Fruit fly (Drosophila melanogaster): ENCODE results near the gene Gr22f.

The Gr22f gene

DNA sequence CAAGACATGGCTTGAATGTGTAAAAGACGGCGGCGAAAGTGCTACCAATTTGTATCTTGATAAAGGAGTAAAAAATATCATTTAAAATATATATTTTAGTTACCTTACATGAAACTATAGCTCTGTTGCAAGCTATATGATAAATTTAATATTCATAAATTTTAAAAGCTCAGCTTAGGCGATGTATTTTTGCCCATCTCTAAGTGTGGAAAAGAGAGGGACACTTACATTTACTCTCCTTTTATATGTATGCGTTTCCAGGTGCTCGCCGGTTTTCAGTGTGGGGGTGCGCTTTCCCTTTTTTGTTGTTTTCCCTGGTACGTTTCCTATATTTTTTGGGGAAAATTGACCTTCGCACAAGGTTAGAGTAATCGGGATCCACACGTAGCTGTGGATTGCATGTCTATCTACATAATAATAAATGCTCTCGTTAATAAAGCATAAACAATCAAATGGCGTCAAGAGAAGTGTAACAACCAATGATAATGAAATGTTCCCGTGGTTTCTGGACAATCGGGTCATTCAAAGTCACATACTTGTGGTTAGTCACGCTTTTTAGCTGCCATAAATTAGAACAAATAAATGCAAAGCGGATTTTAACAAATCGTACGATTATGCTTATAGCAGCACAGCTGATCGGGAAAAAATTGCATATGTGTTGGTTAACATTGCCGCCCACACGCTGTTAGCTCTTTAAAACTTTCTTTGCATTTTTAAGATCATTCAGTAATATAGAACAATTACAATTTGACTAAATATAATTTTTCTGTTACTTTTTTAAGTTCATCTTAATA is 28.2 kb downstream of the Gr22f start (continued):
- peak; percentile 54 for TF ChIP-seq Myb (GFP tag; optimal IDR thresholded peaks at IDR 0.05)
- no peak for TF ChIP-seq gfzf (GFP tag; optimal IDR thresholded peaks at IDR 0.05)
- TF ChIP-seq ro (GFP tag; IDR thresholded peaks at IDR 0.05) = peak; percentile 91
- TF ChIP-seq CG9215 (GFP tag; IDR thresholded peaks at IDR 0.05) = peak; percentile 97
- peak; percentile 69; the same call in 2 of the 3 replicates for TF ChIP-seq CG2199 (GFP tag; IDR thresholded peaks at IDR 0.05)
- peak; percentile 89 for TF ChIP-seq Dip3 (GFP tag; optimal IDR thresholded peaks at IDR 0.05)
- TF ChIP-seq HHEX (GFP tag; optimal IDR thresholded peaks at IDR 0.05) = peak; percentile 96
- TF ChIP-seq CG12391 (tag; optimal IDR thresholded peaks at IDR 0.05) = peak; percentile 98
- peak; percentile 78 for TF ChIP-seq CG7928 (GFP tag; optimal IDR thresholded peaks at IDR 0.05)
- peak; percentile 98 for TF ChIP-seq CG15601 (tag; optimal IDR thresholded peaks at IDR 0.05)
- TF ChIP-seq crol (GFP tag; IDR thresholded peaks at IDR 0.05) = no peak; the same call in none of the 2 replicates
- peak; percentile 98 for TF ChIP-seq vvl (GFP tag; IDR thresholded peaks at IDR 0.05)
- TF ChIP-seq Med (GFP tag) = peak; percentile 97
- TF ChIP-seq CG8944 (GFP tag; optimal IDR thresholded peaks at IDR 0.05) = peak; percentile 64
- TF ChIP-seq sc (optimal IDR thresholded peaks at IDR 0.05) = no peak
- peak; percentile 96 for TF ChIP-seq sc (GFP tag; optimal IDR thresholded peaks at IDR 0.05)
- TF ChIP-seq CG30431 (GFP tag; optimal IDR thresholded peaks at IDR 0.05) = peak; percentile 94
- peak; percentile 98 for TF ChIP-seq sob (GFP tag; IDR thresholded peaks at IDR 0.05)
- peak; percentile 93 for TF ChIP-seq CG10654 (GFP tag; optimal IDR thresholded peaks at IDR 0.05)
- peak; percentile 97 for TF ChIP-seq lilli (GFP tag; optimal IDR thresholded peaks at IDR 0.05)
- TF ChIP-seq fd102C (GFP tag; optimal IDR thresholded peaks at IDR 0.05) = peak; percentile 67
- TF ChIP-seq CG18619 (GFP tag; optimal IDR thresholded peaks at IDR 0.05) = peak; percentile 99
- TF ChIP-seq peb (GFP tag; IDR thresholded peaks at IDR 0.05) = peak; percentile 91
- TF ChIP-seq CG7357 (GFP tag; IDR thresholded peaks at IDR 0.05) = peak; percentile 92
- TF ChIP-seq ftz-f1 (GFP tag; optimal IDR thresholded peaks at IDR 0.05) = peak; percentile 89
- peak; percentile 80 for TF ChIP-seq Side (GFP tag; optimal IDR thresholded peaks at IDR 0.05)
- peak; percentile 86 for TF ChIP-seq jumu (GFP tag; optimal IDR thresholded peaks at IDR 0.05)
- peak; percentile 98 for TF ChIP-seq CG2678 (tag; optimal IDR thresholded peaks at IDR 0.05)
- TF ChIP-seq CG14860 (GFP tag; IDR thresholded peaks at IDR 0.05; ENCODE audit: partially characterized antibody) = peak; percentile 91
- peak; percentile 25 for TF ChIP-seq CG9876 (GFP tag; optimal IDR thresholded peaks at IDR 0.05)
- TF ChIP-seq Nf-YA (GFP tag; IDR thresholded peaks at IDR 0.05) = peak; percentile 92
- TF ChIP-seq lmd (GFP tag; IDR thresholded peaks at IDR 0.05) = peak; percentile 98
- TF ChIP-seq nau (GFP tag; optimal IDR thresholded peaks at IDR 0.05) = peak; percentile 95
- peak; percentile 88; the same call in 2 of the 3 replicates for TF ChIP-seq CG3726 (GFP tag; IDR thresholded peaks at IDR 0.05)
- TF ChIP-seq sens (GFP tag) = peak; percentile 97
- TF ChIP-seq CG34224 (GFP tag; IDR thresholded peaks at IDR 0.05; ENCODE audit: partially characterized antibody) = peak; percentile 97
- peak; percentile 86 for TF ChIP-seq pum (GFP tag; optimal IDR thresholded peaks at IDR 0.05)
- peak; percentile 98 for TF ChIP-seq ERR (GFP tag; optimal IDR thresholded peaks at IDR 0.05)
- TF ChIP-seq Lpt (GFP tag; optimal IDR thresholded peaks at IDR 0.05) = no peak
- no peak; the same call in 1 of the 2 replicates for TF ChIP-seq CG42726 (GFP tag; IDR thresholded peaks at IDR 0.05; ENCODE audit: partially characterized antibody)
- TF ChIP-seq CG2889 (GFP tag; IDR thresholded peaks at IDR 0.05) = peak; percentile 90
- peak; percentile 97 for TF ChIP-seq Fer2 (tag; optimal IDR thresholded peaks at IDR 0.05)
- TF ChIP-seq Lim3 (GFP tag; IDR thresholded peaks at IDR 0.05) = peak; percentile 75
- peak; percentile 95 for TF ChIP-seq chm (GFP tag; IDR thresholded peaks at IDR 0.05)
- peak; percentile 94 for TF ChIP-seq CG4820 (GFP tag; optimal IDR thresholded peaks at IDR 0.05)
- TF ChIP-seq onecut (GFP tag; IDR thresholded peaks at IDR 0.05) = peak; percentile 92
- TF ChIP-seq CG8089 (GFP tag; optimal IDR thresholded peaks at IDR 0.05) = peak; percentile 62
- TF ChIP-seq caup (GFP tag; optimal IDR thresholded peaks at IDR 0.05; ENCODE audit: severe bottlenecking) = peak; percentile 99
- TF ChIP-seq Rx (GFP tag; IDR thresholded peaks at IDR 0.05) = peak; percentile 92
- TF ChIP-seq toy (GFP tag; IDR thresholded peaks at IDR 0.05) = peak; percentile 93
